Worm (Caenorhabditis elegans) whole organism, L4 larva: ENCODE data around the gene htas-1.

Experiments used
- ama-1 ChIP-seq: fragments of 150-350 bp; optimal IDR thresholded peaks from 2 replicates; lab custom pipeline; 2014; ENCODE audit warnings: inconsistent platforms, mixed read lengths
- daf-12 ChIP-seq: fragments of 150-350 bp; optimal IDR thresholded peaks from 2 replicates; lab custom pipeline; 2014; ENCODE audit warnings: missing biosample characterization, missing genetic modification reagents, missing genetic modification characterization
- lin-13 ChIP-seq: fragments of 150-350 bp; optimal IDR thresholded peaks from 2 replicates; lab custom pipeline; 2014; ENCODE audit warnings: missing biosample characterization, missing genetic modification reagents, missing genetic modification characterization
- nhr-6 ChIP-seq: fragments of 150-350 bp; optimal IDR thresholded peaks from 2 replicates; lab custom pipeline; 2014; ENCODE audit warnings: missing biosample characterization, missing genetic modification characterization
- nhr-77 ChIP-seq: fragments of 150-350 bp; optimal IDR thresholded peaks from 2 replicates; lab custom pipeline; 2014; ENCODE audit warnings: missing biosample characterization, missing genetic modification characterization

DNA sequence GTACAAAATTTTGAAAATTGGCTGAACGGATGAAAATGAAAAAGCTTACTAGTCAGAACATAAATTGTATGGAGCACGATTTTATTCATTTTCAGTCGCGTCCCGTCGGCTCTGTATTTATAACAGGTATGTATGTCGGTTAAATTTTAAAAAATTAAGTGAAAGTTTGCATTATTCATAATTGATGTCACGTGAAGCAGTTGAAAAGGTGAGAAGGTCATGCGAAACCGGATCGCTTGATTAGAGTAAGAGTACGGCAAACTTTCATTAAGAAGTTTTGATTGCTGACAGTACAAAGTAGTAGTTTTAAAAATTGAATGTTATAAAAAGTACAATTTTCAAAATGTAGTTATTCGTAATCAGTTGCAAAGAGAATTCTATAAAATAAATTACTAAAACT is 10.1 kb downstream of the htas-1 start:
- TF ChIP-seq nhr-77, result no peak
- no peak for TF ChIP-seq nhr-6 (tag; lab: Kevin White, UChicago)
- no peak for TF ChIP-seq lin-13 (GFP tag; lab: Kevin White, UChicago)
- TF ChIP-seq ama-1 (lab: Kevin White, UChicago), result no peak
- no peak for TF ChIP-seq daf-12
